Worm (Caenorhabditis elegans) whole organism, midembryonic: Measurements from ENCODE around the gene set-17.

Experiments used
- tab-1 ChIP-seq: fragments of 200-800 bp; sonication (Bioruptor generic); IDR thresholded peaks from 2 replicates; pipeline ENCODE4 v1.3.6; 2022; ENCODE audit warnings: missing genetic modification characterization, missing compliant biosample characterization
- ztf-23 ChIP-seq: fragments of 200-800 bp; sonication (Bioruptor generic); IDR thresholded peaks from 2 replicates; pipeline ENCODE4 v1.3.6; 2022; ENCODE audit warnings: missing genetic modification reagents, missing genetic modification characterization, missing compliant biosample characterization

DNA sequence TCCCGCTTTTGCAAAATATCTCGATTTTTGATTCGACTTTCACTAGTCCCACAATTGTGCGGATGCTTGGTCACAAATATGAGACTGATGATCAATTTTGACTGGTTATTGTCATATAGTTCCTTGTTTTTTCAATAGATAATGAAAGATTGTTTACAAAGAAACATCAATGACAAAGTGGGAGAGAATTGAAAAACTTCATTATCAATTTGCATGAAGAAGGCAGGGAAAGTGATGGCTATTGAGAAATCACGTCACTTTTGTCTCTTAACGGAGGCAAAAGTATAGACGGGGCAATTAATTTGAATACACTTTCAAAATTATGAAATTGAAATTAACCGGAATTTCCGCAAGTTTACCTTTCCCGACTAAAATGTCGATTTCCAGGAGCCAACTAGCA lies 17.1 kb downstream of the set-17 start:
- TF ChIP-seq tab-1 (GFP tag; lab: Robert Waterston, UW) (no peak), ztf-23 (GFP tag; lab: Robert Waterston, UW) (no peak)
